Comparison of ENCODE assay signal across 2 fruit fly cellular contexts in genomic region chr3R:30925436-30925835, dm6.
A peak's percentile ranks its signal among the peaks of the same experiment; 100 is the strongest.
TF ChIP-seq lines count a peak whose summit lies in the region.

No protein-coding gene starts in this region.

- TF ChIP-seq CTCF in whole organism, embryonic (GFP tag; optimal IDR thresholded peaks at IDR 0.05; lab: Kevin White, UChicago) = no peak

TF ChIP-seq in whole organism, embryonic, 481 proteins besides CTCF, POLR2A, EP300 and RAD21:
- TF ChIP-seq chn (GFP tag; optimal IDR thresholded peaks at IDR 0.05; lab: Kevin White, UChicago) (no peak), stc (GFP tag; IDR thresholded peaks at IDR 0.05; lab: Robert Waterston, UW) (no peak), Med (GFP tag; lab: Kevin White, UChicago) (peak; percentile 7), sob (GFP tag; IDR thresholded peaks at IDR 0.05; lab: Robert Waterston, UW) (no peak), CG12071 (GFP tag; optimal IDR thresholded peaks at IDR 0.05; lab: Kevin White, UChicago) (no peak), CG1832 (GFP tag; optimal IDR thresholded peaks at IDR 0.05; lab: Kevin White, UChicago) (no peak), grn (GFP tag; optimal IDR thresholded peaks at IDR 0.05; lab: Kevin White, UChicago) (peak; percentile 57), CG15696 (tag; optimal IDR thresholded peaks at IDR 0.05; lab: Kevin White, UChicago) (peak; percentile 1), lab (GFP tag; optimal IDR thresholded peaks at IDR 0.05; lab: Kevin White, UChicago) (peak; percentile 66), CG15073 (GFP tag; optimal IDR thresholded peaks at IDR 0.05; lab: Kevin White, UChicago) (no peak), CG1233 (GFP tag; optimal IDR thresholded peaks at IDR 0.05; lab: Kevin White, UChicago) (no peak), sens-2 (GFP tag; IDR thresholded peaks at IDR 0.05; lab: Robert Waterston, UW) (no peak), ci (GFP tag; IDR thresholded peaks at IDR 0.05; lab: Robert Waterston, UW) (no peak), Sry-δ (GFP tag; optimal IDR thresholded peaks at IDR 0.05; lab: Kevin White, UChicago) (no peak), CG10959 (GFP tag; IDR thresholded peaks at IDR 0.05; lab: Robert Waterston, UW) (no peak), CG14441 (GFP tag; IDR thresholded peaks at IDR 0.05; lab: Robert Waterston, UW) (no peak), CG9609 (GFP tag; optimal IDR thresholded peaks at IDR 0.05; lab: Kevin White, UChicago) (no peak), CG1529 (GFP tag; optimal IDR thresholded peaks at IDR 0.05; lab: Kevin White, UChicago) (no peak), CG18599 (GFP tag; optimal IDR thresholded peaks at IDR 0.05; lab: Kevin White, UChicago) (no peak), hth (optimal IDR thresholded peaks at IDR 0.05; lab: Kevin White, UChicago) (no peak), Gsc (GFP tag; IDR thresholded peaks at IDR 0.05; lab: Robert Waterston, UW) (no peak), HLHmδ (GFP tag; optimal IDR thresholded peaks at IDR 0.05; lab: Kevin White, UChicago) (no peak), CG6765 (GFP tag; optimal IDR thresholded peaks at IDR 0.05; lab: Kevin White, UChicago) (no peak), Usf (GFP tag; optimal IDR thresholded peaks at IDR 0.05; lab: Kevin White, UChicago) (no peak), B-H1 (GFP tag; IDR thresholded peaks at IDR 0.05; lab: Robert Waterston, UW) (no peak), Mad (GFP tag; optimal IDR thresholded peaks at IDR 0.05; lab: Kevin White, UChicago) (no peak), CG8924 (tag; optimal IDR thresholded peaks at IDR 0.05; lab: Kevin White, UChicago) (no peak), CG14860 (GFP tag; IDR thresholded peaks at IDR 0.05; lab: Robert Waterston, UW; ENCODE audit: partially characterized antibody) (no peak)
TF ChIP-seq in whole organism, embryonic: peak in this region for 4.

TF ChIP-seq in whole organism, prepupa, 60 proteins besides CTCF, POLR2A, EP300 and RAD21:
- no peak for TF ChIP-seq CG6163 (GFP tag; IDR thresholded peaks at IDR 0.05; lab: Robert Waterston, UW)
- peak; percentile 45 for TF ChIP-seq fkh (GFP tag; optimal IDR thresholded peaks at IDR 0.05; lab: Kevin White, UChicago)
- TF ChIP-seq CG32006 (GFP tag; optimal IDR thresholded peaks at IDR 0.05; lab: Kevin White, UChicago) = no peak
